Worm (Caenorhabditis elegans) whole organism, early embryonic: ENCODE measurements around the gene dct-19.

Source experiments
- B0310.2 ChIP-seq: sonication (generic microtip); optimal IDR thresholded peaks from 2 replicates; lab custom pipeline; 2016; ENCODE audit warnings: mild to moderate bottlenecking, missing genetic modification characterization, missing compliant biosample characterization
- ama-1 ChIP-seq: fragments of 150-350 bp; optimal IDR thresholded peaks from 2 replicates; lab custom pipeline; 2014
- ceh-13 ChIP-seq: fragments of 200-800 bp; sonication (Bioruptor generic); optimal IDR thresholded peaks from 2 replicates; lab custom pipeline; 2018; ENCODE audit warnings: mild to moderate bottlenecking, missing genetic modification characterization, missing compliant biosample characterization
- ets-7 ChIP-seq: sonication (generic microtip); optimal IDR thresholded peaks from 2 replicates; lab custom pipeline; 2016; ENCODE audit warnings: missing genotype, missing genetic modification characterization, missing compliant biosample characterization
- hnd-1 ChIP-seq: sonication (generic microtip); optimal IDR thresholded peaks from 2 replicates; lab custom pipeline; 2016; ENCODE audit warnings: missing genetic modification characterization, missing compliant biosample characterization
- sea-1 ChIP-seq: fragments of 200-800 bp; sonication (Bioruptor generic); conservative IDR thresholded peaks from 2 replicates; pipeline ENCODE4 v1.3.6; 2022; ENCODE audit warnings: missing genetic modification characterization, missing compliant biosample characterization
- tbx-11 ChIP-seq: fragments of 200-800 bp; sonication (Bioruptor generic); IDR thresholded peaks from 2 replicates; pipeline ENCODE4 v1.3.6; 2022; ENCODE audit warnings: missing genetic modification characterization, missing compliant biosample characterization
- tbx-37 ChIP-seq: fragments of 200-800 bp; sonication (Bioruptor generic); conservative IDR thresholded peaks from 2 replicates; pipeline ENCODE4 v1.3.6; 2022; ENCODE audit warnings: missing genetic modification reagents, missing genetic modification characterization, missing compliant biosample characterization
- tra-4 ChIP-seq: sonication (generic microtip); optimal IDR thresholded peaks from 2 replicates; lab custom pipeline; 2017; ENCODE audit warnings: missing genetic modification characterization, missing compliant biosample characterization

DNA sequence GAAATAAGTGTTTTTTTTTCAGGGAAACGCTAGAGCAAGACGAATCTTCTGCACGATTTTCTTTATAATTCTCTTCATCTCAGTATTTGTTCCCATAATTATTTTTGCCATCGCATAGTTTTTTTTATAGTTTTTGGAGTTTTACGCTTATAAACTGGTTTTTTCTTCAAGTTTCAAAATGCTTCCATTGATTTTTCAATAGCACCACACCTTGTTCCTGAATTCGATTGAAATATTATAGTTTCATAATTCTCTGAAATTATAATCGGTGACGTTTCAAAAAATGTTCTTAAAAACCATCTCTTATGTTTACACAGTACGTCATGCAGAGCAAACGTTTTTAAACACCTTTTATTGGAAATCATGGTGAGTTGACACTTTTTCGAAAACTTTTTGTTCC is 49.6 kb upstream of the dct-19 start, which contains the start of gene K08D8.12:
- TF ChIP-seq ama-1 (no peak), tbx-37 (GFP tag; lab: Robert Waterston, UW) (no peak), tbx-11 (GFP tag; lab: Robert Waterston, UW) (no peak), ceh-13 (GFP tag; lab: Kevin White, UChicago) (no peak), B0310.2 (no peak), ets-7 (tag; lab: Kevin White, UChicago) (no peak), tra-4 (tag; lab: Kevin White, UChicago) (no peak), sea-1 (GFP tag; lab: Robert Waterston, UW) (no peak), hnd-1 (tag; lab: Kevin White, UChicago) (no peak)
